Fruit fly (Drosophila melanogaster): ENCODE measurements around the gene CG2698.
A peak's percentile ranks its signal among the peaks of the same experiment; 100 is the strongest.

Gene CG2698

dm6 chr3R:7964751-7965319 is 36.5 kb upstream of the CG2698 start (continued):
- TF ChIP-seq CG34376 (GFP tag; optimal IDR thresholded peaks at IDR 0.05) (peak; percentile 8), CTCF (GFP tag; optimal IDR thresholded peaks at IDR 0.05) (no peak), CG15696 (tag; optimal IDR thresholded peaks at IDR 0.05) (peak; percentile 13), CG1024 (GFP tag; IDR thresholded peaks at IDR 0.05) (no peak), Pdp1 (GFP tag; optimal IDR thresholded peaks at IDR 0.05) (no peak), Drgx (GFP tag; IDR thresholded peaks at IDR 0.05) (0 out of 2 replicates have a peak, but pooled peaks have one; percentile 24), z (GFP tag; IDR thresholded peaks at IDR 0.05) (0 out of 3 replicates have a peak, but pooled peaks have one; percentile 14), schlank (tag; optimal IDR thresholded peaks at IDR 0.05) (no peak), CG12391 (tag; optimal IDR thresholded peaks at IDR 0.05) (no peak), gcm (GFP tag; optimal IDR thresholded peaks at IDR 0.05) (no peak), CG18011 (GFP tag; optimal IDR thresholded peaks at IDR 0.05) (no peak), tll (GFP tag; optimal IDR thresholded peaks at IDR 0.05) (no peak), nerfin-1 (tag; optimal IDR thresholded peaks at IDR 0.05) (peak; percentile 3), CG32532 (GFP tag; IDR thresholded peaks at IDR 0.05) (no peak), wek (GFP tag; optimal IDR thresholded peaks at IDR 0.05) (no peak), pho (GFP tag; optimal IDR thresholded peaks at IDR 0.05) (no peak), ase (GFP tag; IDR thresholded peaks at IDR 0.05) (no peak), lab (GFP tag; optimal IDR thresholded peaks at IDR 0.05) (peak; percentile 27), ranshi (GFP tag; IDR thresholded peaks at IDR 0.05) (no peak), CG3838 (GFP tag; optimal IDR thresholded peaks at IDR 0.05) (no peak), seq (GFP tag; IDR thresholded peaks at IDR 0.05) (no peak), CG31224 (GFP tag; IDR thresholded peaks at IDR 0.05) (no peak), pnt (GFP tag; optimal IDR thresholded peaks at IDR 0.05) (no peak), hbn (GFP tag; IDR thresholded peaks at IDR 0.05; ENCODE audit: partially characterized antibody) (no peak), CG5180 (GFP tag; optimal IDR thresholded peaks at IDR 0.05) (peak; percentile 60), CG12071 (GFP tag; optimal IDR thresholded peaks at IDR 0.05) (no peak), lola (GFP tag; optimal IDR thresholded peaks at IDR 0.05) (no peak), zfh2 (GFP tag; optimal IDR thresholded peaks at IDR 0.05) (no peak), tap (tag; optimal IDR thresholded peaks at IDR 0.05) (no peak), CG3163 (GFP tag; optimal IDR thresholded peaks at IDR 0.05) (peak; percentile 58), CG14860 (GFP tag; IDR thresholded peaks at IDR 0.05; ENCODE audit: partially characterized antibody) (no peak), CG17328 (GFP tag; IDR thresholded peaks at IDR 0.05) (no peak), Eip74EF (GFP tag; optimal IDR thresholded peaks at IDR 0.05) (no peak), CG12299 (tag; optimal IDR thresholded peaks at IDR 0.05) (no peak), Asciz (GFP tag; optimal IDR thresholded peaks at IDR 0.05) (peak; percentile 15), CG18764 (GFP tag; optimal IDR thresholded peaks at IDR 0.05) (no peak), da (GFP tag; optimal IDR thresholded peaks at IDR 0.05) (no peak), CG7271 (tag; optimal IDR thresholded peaks at IDR 0.05) (no peak), Hmx (GFP tag; optimal IDR thresholded peaks at IDR 0.05) (no peak), exex (tag; optimal IDR thresholded peaks at IDR 0.05) (peak; percentile 69), shn (GFP tag; optimal IDR thresholded peaks at IDR 0.05) (no peak), CG43689 (GFP tag; IDR thresholded peaks at IDR 0.05) (no peak), ems (GFP tag; optimal IDR thresholded peaks at IDR 0.05) (no peak), Camta (GFP tag; optimal IDR thresholded peaks at IDR 0.05) (no peak), CG6813 (GFP tag; optimal IDR thresholded peaks at IDR 0.05) (peak; percentile 33)

Measured in whole organism, embryonic.